Fruit fly (Drosophila melanogaster): ENCODE results near the gene CG46412.

CG46412 gene

DNA sequence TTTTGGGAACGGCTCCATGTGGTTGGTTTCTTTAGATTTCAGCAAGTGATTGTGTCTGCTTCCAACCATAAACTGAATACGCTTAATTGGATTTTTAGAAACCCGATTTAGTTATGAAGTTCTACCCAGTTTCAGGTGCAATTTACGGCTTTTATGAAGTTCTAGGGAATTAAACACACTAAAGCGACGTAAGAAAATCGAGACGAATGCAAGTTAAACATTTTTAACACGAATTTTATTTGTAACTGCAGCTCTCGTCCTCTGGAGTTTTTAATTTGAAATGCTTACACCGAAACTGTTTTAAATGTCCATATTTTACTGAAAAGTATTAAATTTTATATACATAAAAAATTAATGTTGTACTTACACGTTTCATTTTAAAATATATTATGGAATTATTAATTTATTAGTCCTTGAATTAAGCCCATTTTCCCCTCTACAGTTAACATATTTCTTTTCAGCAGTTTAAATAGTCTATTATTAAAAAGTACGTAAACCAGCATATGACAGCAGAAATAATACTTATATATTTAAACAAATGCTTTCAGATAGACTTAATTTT is at the start of gene CG46412, which contains the start of gene CG33267:
Gene CG46412 (minus strand): TSS at position 101 of the 562 bp plus-strand sequence.
Gene CG33267 (plus strand): TSS at position 512 of the 562 bp plus-strand sequence.
- TF ChIP-seq EcR (GFP tag; optimal IDR thresholded peaks at IDR 0.05) (no peak), Dll (optimal IDR thresholded peaks at IDR 0.05) (no peak), psq (optimal IDR thresholded peaks at IDR 0.05) (no peak), usp (GFP tag; optimal IDR thresholded peaks at IDR 0.05) (no peak), pan (optimal IDR thresholded peaks at IDR 0.05) (no peak), CG8478 (optimal IDR thresholded peaks at IDR 0.05) (no peak)

DNA sequence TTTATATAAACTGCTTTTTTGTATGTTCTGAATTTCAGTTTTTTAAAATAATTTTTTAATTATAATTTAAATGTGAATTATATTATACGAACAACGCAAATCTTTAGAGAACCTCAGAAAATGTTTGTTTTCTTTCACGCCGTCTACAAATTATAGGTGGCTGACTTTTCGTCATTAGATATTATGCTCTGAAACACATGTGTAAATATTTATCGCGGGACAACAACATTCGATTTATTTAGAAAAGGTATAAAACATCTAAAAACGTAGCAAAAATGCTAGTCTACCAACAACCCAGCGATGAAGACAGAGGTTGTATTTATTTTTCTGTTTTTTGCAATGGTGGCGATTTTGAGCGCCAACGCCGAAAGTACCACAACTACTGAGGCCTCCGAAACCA is 46.0 kb upstream of the CG46412 start, which contains the start of gene CG42832:
Gene CG42832 (plus strand): TSS at position 301 of the 400 bp plus-strand sequence.
- TF ChIP-seq usp (GFP tag; optimal IDR thresholded peaks at IDR 0.05) (no peak), psq (optimal IDR thresholded peaks at IDR 0.05) (no peak), CG8478 (optimal IDR thresholded peaks at IDR 0.05) (no peak), EcR (GFP tag; optimal IDR thresholded peaks at IDR 0.05) (no peak), Dll (optimal IDR thresholded peaks at IDR 0.05) (no peak), pan (optimal IDR thresholded peaks at IDR 0.05) (no peak)

DNA sequence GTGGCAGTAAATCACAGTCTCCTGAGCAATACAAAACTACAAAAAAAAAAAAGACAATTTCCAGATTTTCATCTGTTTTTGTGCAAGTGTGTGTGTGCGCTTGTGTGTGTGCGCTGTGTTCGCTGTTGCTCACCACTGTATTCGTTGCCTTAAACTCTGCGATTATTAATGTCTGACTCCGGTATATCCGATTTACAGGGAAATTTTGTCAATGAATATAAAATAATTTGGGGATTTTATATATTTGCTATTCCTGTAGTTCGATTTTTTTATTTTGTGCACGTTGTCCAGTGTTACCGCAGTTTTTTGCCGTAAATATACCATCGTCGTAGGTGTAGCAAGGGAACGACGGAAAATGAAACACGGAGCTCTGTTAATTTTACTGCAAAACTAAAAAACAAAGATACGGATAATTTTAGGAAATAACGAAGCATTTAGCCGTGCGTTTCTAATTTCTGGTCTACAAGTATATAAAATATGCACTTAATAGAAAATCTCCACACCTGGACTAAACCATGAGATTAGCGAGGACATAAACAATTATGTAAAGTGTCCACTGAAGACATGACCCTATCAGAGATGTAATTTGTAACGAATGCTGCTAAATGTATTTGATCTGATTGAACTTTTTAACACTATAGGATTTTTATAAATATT is 45.4 kb upstream of the CG46412 start, which contains the start of gene Duba:
Gene Duba (minus strand): TSS at position 313 of the 657 bp plus-strand sequence.
- TF ChIP-seq usp (GFP tag; optimal IDR thresholded peaks at IDR 0.05) (no peak), psq (optimal IDR thresholded peaks at IDR 0.05) (no peak), pan (optimal IDR thresholded peaks at IDR 0.05) (no peak), EcR (GFP tag; optimal IDR thresholded peaks at IDR 0.05) (no peak), Dll (optimal IDR thresholded peaks at IDR 0.05) (no peak), CG8478 (optimal IDR thresholded peaks at IDR 0.05) (no peak)

DNA sequence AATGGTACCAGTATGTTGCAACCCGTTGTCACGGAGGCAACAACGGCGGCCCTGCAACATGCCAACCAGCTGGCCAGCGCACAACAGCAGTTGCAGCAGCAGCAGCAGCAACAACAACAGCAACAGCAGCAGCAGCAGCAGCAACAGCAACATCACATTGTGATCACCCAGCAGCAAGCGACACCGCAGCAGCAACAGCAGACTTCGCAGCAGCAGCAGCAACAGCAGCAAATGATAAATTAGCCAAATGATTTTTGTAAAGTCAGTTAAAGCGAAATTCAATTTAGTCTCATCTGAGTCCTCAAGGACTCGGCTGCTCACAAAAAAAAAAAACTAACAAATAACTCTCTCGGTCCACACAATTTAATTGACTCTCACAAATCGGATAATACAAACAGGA is 40.4 kb upstream of the CG46412 start:
- TF ChIP-seq pan (optimal IDR thresholded peaks at IDR 0.05) (no peak), CG8478 (optimal IDR thresholded peaks at IDR 0.05) (no peak)

DNA sequence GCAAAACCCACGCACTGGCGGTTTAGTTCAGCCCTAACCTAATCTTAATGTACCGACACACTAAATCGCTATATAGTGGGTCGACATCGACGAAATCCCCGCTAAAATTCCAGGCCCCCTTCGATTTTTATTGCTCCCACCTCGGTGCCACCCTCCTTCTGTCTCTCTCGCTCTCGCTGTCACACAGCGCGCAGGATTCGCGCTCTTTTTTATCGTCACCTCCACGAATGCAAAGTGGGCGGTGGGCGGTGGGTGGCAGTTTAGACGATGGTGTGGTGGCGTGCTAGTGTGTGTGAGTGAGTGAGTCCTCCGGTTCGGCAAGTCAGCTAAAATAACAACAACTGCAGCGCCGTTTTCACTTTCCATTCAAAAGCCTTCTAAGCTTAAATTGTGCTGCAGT is 38.2 kb upstream of the CG46412 start:
- TF ChIP-seq usp (GFP tag; optimal IDR thresholded peaks at IDR 0.05) (no peak), Dll (optimal IDR thresholded peaks at IDR 0.05) (no peak), pan (optimal IDR thresholded peaks at IDR 0.05) (no peak), psq (optimal IDR thresholded peaks at IDR 0.05) (no peak), CG8478 (optimal IDR thresholded peaks at IDR 0.05) (no peak), EcR (GFP tag; optimal IDR thresholded peaks at IDR 0.05) (no peak)

DNA sequence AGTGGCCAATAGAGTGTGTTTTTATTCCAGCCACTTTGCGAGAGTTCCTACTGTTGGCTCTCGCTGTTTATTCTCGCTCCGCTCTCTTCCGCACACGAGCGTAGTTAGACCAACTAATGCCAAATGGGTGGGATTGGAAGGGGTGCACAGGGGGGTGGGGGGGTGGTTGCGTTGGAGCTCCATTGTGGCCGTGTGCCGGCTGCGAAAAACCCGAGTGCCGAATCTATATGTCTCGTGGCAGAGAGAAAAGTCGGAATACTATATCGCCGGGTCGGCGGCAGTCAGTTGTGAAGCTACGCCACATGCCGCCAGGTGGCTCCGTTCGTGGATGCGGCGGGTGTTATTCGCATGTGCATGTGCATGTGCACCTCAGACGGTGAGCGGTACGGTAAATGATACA is 37.3 kb upstream of the CG46412 start:
- TF ChIP-seq psq (optimal IDR thresholded peaks at IDR 0.05) (no peak), EcR (GFP tag; optimal IDR thresholded peaks at IDR 0.05) (no peak), CG8478 (optimal IDR thresholded peaks at IDR 0.05) (no peak), pan (optimal IDR thresholded peaks at IDR 0.05) (no peak), Dll (optimal IDR thresholded peaks at IDR 0.05) (no peak), usp (GFP tag; optimal IDR thresholded peaks at IDR 0.05) (no peak)

DNA sequence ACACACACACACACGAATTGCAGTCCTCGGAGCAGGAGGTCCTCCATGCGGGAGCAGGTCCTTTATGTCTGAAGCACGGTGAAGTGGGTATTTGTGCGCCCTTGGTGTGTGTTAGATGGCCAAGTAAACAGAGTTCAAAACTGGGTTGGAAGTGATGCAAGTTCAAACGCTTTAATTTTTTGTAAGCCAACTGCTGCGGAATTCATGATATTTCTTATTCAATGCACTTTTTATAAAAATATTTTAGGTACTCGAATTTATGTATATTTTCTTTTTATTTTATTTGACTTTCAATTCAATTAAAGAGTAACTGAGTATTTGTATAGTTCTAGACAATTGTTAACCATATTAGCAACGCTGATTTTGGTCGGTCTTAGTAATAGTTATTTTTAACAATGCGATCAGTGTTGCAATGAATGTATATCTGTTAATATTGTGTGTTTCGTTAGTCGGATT is 36.1 kb upstream of the CG46412 start, which contains the start of the genes CG14137 and CG46394:
Gene CG14137 (minus strand): TSS at position 101 of the 456 bp plus-strand sequence.
Gene CG46394 (plus strand): TSS at position 406 of the 456 bp plus-strand sequence.
- TF ChIP-seq Dll (optimal IDR thresholded peaks at IDR 0.05) (no peak), usp (GFP tag; optimal IDR thresholded peaks at IDR 0.05) (no peak), CG8478 (optimal IDR thresholded peaks at IDR 0.05) (no peak), EcR (GFP tag; optimal IDR thresholded peaks at IDR 0.05) (no peak), pan (optimal IDR thresholded peaks at IDR 0.05) (no peak), psq (optimal IDR thresholded peaks at IDR 0.05) (no peak)

DNA sequence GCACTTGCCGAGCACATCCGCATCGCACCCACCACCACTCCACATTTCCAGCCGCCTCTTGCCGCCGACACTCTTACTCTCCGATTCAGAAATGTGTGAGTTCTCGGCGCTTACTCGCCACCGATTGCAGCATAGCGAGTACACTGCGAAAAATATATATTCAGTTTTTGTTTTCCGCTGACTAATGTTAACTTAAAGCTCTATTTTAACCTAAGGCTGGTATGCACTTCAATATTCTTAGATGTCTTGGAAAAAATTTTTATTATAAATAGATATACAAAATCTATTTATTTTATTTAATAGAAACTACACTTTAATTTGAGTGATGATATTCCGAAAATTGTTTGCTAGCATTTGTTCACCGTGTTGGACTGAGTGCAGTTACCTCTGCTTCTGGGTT is 35.4 kb upstream of the CG46412 start:
- no peak for TF ChIP-seq Dll (optimal IDR thresholded peaks at IDR 0.05)
- no peak for TF ChIP-seq psq (optimal IDR thresholded peaks at IDR 0.05)
- TF ChIP-seq pan (optimal IDR thresholded peaks at IDR 0.05), result no peak
- no peak for TF ChIP-seq CG8478 (optimal IDR thresholded peaks at IDR 0.05)
- no peak for TF ChIP-seq usp (GFP tag; optimal IDR thresholded peaks at IDR 0.05)
- no peak for TF ChIP-seq EcR (GFP tag; optimal IDR thresholded peaks at IDR 0.05)

DNA sequence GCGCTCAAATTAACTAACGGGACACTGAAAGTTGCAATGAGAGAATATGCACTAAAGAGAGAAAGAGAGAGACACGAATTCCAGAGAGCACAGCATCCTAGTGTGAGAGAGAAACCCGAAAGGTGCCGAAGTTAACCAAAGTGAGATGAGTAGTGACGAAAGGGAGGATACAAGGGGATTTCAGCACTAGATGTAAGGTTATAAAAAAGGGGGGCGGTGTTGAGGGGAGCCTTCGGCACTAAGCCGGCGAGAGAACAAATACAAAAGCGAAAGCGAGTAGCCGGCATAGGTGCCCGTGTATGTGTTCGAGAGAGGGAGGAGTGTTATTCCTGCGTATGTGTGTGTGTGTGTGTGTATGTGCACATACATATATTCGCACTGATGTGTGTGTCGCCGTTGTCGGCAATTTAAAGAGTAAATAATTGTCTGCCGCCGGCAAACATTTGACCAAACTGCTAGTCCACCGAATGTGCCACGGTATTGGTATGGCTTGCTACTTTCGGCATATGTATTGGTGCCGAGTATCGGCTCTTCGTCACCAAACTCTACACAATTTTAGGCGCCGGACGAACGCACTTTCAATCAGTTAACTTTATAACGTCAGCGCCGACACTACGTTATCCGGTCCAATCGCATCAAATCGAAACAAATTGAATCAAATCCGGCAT is 32.8 kb upstream of the CG46412 start, which contains the start of gene CG7368:
Gene CG7368 (plus strand): TSS at position 618 of the 668 bp plus-strand sequence.
- TF ChIP-seq CG8478 (optimal IDR thresholded peaks at IDR 0.05) (no peak), usp (GFP tag; optimal IDR thresholded peaks at IDR 0.05) (no peak), psq (optimal IDR thresholded peaks at IDR 0.05) (no peak), EcR (GFP tag; optimal IDR thresholded peaks at IDR 0.05) (no peak), Dll (optimal IDR thresholded peaks at IDR 0.05) (no peak), pan (optimal IDR thresholded peaks at IDR 0.05) (no peak)

DNA sequence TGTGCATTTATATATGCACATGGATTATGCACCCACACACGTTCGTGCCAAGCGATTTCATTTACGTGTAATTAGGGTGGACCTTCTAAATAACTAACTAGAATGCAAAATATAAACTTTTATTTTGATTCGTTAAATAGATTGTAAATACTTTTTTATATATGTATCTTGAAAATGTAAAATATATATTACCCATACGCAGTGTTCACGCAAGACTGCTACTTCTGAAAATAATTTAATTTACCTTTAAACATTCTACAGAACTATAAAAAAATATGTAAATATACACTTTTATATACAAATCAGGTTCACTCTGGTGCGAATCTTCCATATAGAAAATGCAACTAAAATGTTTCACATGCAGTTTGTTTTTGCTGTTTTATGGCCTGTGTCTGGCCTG is 29.9 kb upstream of the CG46412 start:
- no peak for TF ChIP-seq pan (optimal IDR thresholded peaks at IDR 0.05)
- TF ChIP-seq EcR (GFP tag; optimal IDR thresholded peaks at IDR 0.05), result no peak
- TF ChIP-seq Dll (optimal IDR thresholded peaks at IDR 0.05), result no peak
- no peak for TF ChIP-seq psq (optimal IDR thresholded peaks at IDR 0.05)
- no peak for TF ChIP-seq CG8478 (optimal IDR thresholded peaks at IDR 0.05)
- TF ChIP-seq usp (GFP tag; optimal IDR thresholded peaks at IDR 0.05), result no peak

DNA sequence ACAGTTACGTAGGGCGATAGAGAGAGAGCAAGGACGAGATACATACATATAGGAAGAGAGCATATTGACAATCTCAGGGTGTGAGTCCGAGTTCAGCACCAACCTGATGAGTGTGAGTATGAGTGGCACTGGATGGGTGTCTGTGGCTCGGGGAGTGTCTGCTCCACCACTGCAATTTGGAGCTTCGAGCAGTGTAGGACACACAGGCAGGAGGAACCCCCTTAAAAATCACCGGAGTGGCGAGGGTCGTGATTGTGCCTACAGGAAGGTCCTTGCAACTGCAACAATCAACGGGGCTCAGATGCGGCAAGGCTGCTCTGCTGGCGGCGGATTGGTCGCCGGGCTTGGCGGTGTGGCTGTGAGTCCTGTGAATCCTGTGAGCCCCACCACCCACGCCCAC is 27.9 kb upstream of the CG46412 start:
- TF ChIP-seq pan (optimal IDR thresholded peaks at IDR 0.05) (no peak), Dll (optimal IDR thresholded peaks at IDR 0.05) (no peak), psq (optimal IDR thresholded peaks at IDR 0.05) (no peak), CG8478 (optimal IDR thresholded peaks at IDR 0.05) (no peak), usp (GFP tag; optimal IDR thresholded peaks at IDR 0.05) (no peak)

DNA sequence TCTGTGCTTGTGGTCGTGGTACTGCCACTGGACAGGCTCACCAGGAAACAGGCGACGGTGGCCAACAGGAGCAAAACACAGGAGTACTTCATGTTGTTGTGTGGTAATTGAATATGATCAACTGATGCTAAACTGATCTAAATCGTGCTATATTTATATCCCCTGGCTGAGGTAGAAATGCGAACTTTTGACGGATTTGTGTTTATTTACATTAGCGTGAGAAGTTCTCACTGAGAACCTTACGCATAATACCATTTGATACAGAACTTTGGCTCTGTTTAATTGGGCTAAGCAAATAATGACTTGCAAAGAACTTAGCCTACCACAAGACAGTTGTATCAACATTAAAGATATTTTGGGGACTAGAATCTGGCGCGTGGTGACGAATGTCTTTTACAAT is 27.3 kb upstream of the CG46412 start, which contains the start of gene CG33268:
Gene CG33268 (minus strand): TSS at position 101 of the 400 bp plus-strand sequence.
- TF ChIP-seq CG8478 (optimal IDR thresholded peaks at IDR 0.05), result no peak
- no peak for TF ChIP-seq EcR (GFP tag; optimal IDR thresholded peaks at IDR 0.05)
- TF ChIP-seq usp (GFP tag; optimal IDR thresholded peaks at IDR 0.05), result no peak
- no peak for TF ChIP-seq psq (optimal IDR thresholded peaks at IDR 0.05)
- TF ChIP-seq Dll (optimal IDR thresholded peaks at IDR 0.05), result no peak
- no peak for TF ChIP-seq pan (optimal IDR thresholded peaks at IDR 0.05)

Measured in whole organism.